Fruit fly (Drosophila melanogaster) whole organism, adult: Measurements from ENCODE around the gene Ube3a.

Experiments
- CG7101 ChIP-seq: fragments of 200-800 bp; sonication (Bioruptor generic); optimal IDR thresholded peaks from 2 replicates; lab custom pipeline; 2018; ENCODE audit warnings: missing biosample characterization, mild to moderate bottlenecking, missing genetic modification characterization, moderate library complexity
- Clk ChIP-seq: fragments of 200-800 bp; sonication (Bioruptor generic); optimal IDR thresholded peaks from 2 replicates; lab custom pipeline; 2017; ENCODE audit warnings: missing biosample characterization, missing genetic modification characterization
- Mnt ChIP-seq: fragments of 200-800 bp; sonication (Bioruptor generic); optimal IDR thresholded peaks from 2 replicates; lab custom pipeline; 2016; ENCODE audit warnings: missing biosample characterization, mild to moderate bottlenecking, missing genetic modification characterization
- tj ChIP-seq: fragments of 200-800 bp; sonication (Bioruptor generic); optimal IDR thresholded peaks from 3 replicates; lab custom pipeline; 2017; ENCODE audit warnings: missing biosample characterization, mild to moderate bottlenecking, missing genetic modification characterization, moderate library complexity

DNA sequence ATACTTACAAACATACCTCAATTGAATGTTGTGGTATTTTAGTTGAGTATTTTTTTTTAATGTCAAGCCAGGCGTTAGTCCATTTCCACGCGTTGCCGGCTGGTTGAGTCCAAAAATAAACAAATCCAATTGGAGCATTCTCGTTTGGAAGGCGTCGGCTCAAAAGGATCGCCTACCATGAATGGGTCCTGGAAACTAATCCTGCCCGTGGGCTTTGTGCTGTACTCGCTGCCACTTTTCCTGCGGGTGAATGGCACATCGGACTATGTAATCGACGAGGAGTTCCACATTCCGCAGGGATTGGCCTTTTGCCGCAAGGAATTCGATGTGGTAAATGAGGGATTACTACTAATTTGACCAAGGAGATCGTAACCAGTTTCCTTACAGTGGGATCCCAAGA lies 45.5 kb downstream of the Ube3a start, which contains the start of gene Alg10:
- TF ChIP-seq Mnt (GFP tag; lab: Kevin White, UChicago) (no peak), CG7101 (no peak), Clk (GFP tag; lab: Kevin White, UChicago) (no peak), tj (GFP tag; lab: Kevin White, UChicago) (no peak)
